Fruit fly (Drosophila melanogaster): Measurements from ENCODE around the gene wat.

Gene wat

dm6 chr3R:29049055-29049722 lies 29.0 kb upstream of the wat start, which contains the start of gene CG11837 (continued):
- TF ChIP-seq CG9817 (tag; optimal IDR thresholded peaks at IDR 0.05) = no peak

dm6 chr3R:29040526-29041195 lies 20.5 kb upstream of the wat start:
- TF ChIP-seq CG17385 (GFP tag; optimal IDR thresholded peaks at IDR 0.05) = peak; percentile 75
- TF ChIP-seq ranshi (GFP tag; IDR thresholded peaks at IDR 0.05) = 0 out of 2 replicates have a peak, but pooled peaks have one; percentile 11
- TF ChIP-seq Antp (GFP tag; optimal IDR thresholded peaks at IDR 0.05) = no peak
- TF ChIP-seq bsh (GFP tag; optimal IDR thresholded peaks at IDR 0.05) = peak; percentile 46 to 59
- TF ChIP-seq toy (GFP tag; IDR thresholded peaks at IDR 0.05) = 0 out of 2 replicates have a peak, but pooled peaks have one; percentile 9
- no peak for TF ChIP-seq mld (GFP tag; IDR thresholded peaks at IDR 0.05; ENCODE audit: partially characterized antibody)
- TF ChIP-seq CG8924 (tag; optimal IDR thresholded peaks at IDR 0.05) = peak; percentile 76
- 0 out of 3 replicates have a peak, but pooled peaks have one; percentile 49 for TF ChIP-seq CG3726 (GFP tag; IDR thresholded peaks at IDR 0.05)
- TF ChIP-seq Hmx (GFP tag; optimal IDR thresholded peaks at IDR 0.05) = no peak
- peak; percentile 78 for TF ChIP-seq nmo (GFP tag; optimal IDR thresholded peaks at IDR 0.05)
- TF ChIP-seq emc (GFP tag; optimal IDR thresholded peaks at IDR 0.05) = no peak
- no peak for TF ChIP-seq CG6813 (GFP tag; optimal IDR thresholded peaks at IDR 0.05)
- no peak for TF ChIP-seq NC2β (GFP tag; optimal IDR thresholded peaks at IDR 0.05)
- TF ChIP-seq CG10979 (tag; optimal IDR thresholded peaks at IDR 0.05) = peak; percentile 60
- TF ChIP-seq CG3838 (GFP tag; optimal IDR thresholded peaks at IDR 0.05) = no peak
- TF ChIP-seq CG2120 (GFP tag; optimal IDR thresholded peaks at IDR 0.05) = peak; percentile 52
- no peak for TF ChIP-seq CG16779 (GFP tag; IDR thresholded peaks at IDR 0.05)
- no peak for TF ChIP-seq tna (GFP tag; IDR thresholded peaks at IDR 0.05; ENCODE audit: partially characterized antibody)
- peak; percentile 40 for TF ChIP-seq CG14710 (tag; optimal IDR thresholded peaks at IDR 0.05)
- TF ChIP-seq CG12219 (GFP tag; optimal IDR thresholded peaks at IDR 0.05) = peak; percentile 46
- peak in 1 of 2 experiments; percentile 12 for TF ChIP-seq Pdp1 (GFP tag; optimal IDR thresholded peaks at IDR 0.05)
- TF ChIP-seq CG2889 (GFP tag; IDR thresholded peaks at IDR 0.05) = no peak
- no peak for TF ChIP-seq CG15514 (GFP tag; optimal IDR thresholded peaks at IDR 0.05)
- peak; percentile 23 for TF ChIP-seq CG18476 (GFP tag; optimal IDR thresholded peaks at IDR 0.05)
- TF ChIP-seq CG1832 (GFP tag; optimal IDR thresholded peaks at IDR 0.05) = no peak
- peak; percentile 42 for TF ChIP-seq CG6654 (GFP tag; optimal IDR thresholded peaks at IDR 0.05)
- TF ChIP-seq tx (GFP tag; optimal IDR thresholded peaks at IDR 0.05) = peak; percentile 2
- TF ChIP-seq zfh1 (GFP tag; IDR thresholded peaks at IDR 0.05) = no peak
- no peak for TF ChIP-seq insv (GFP tag; optimal IDR thresholded peaks at IDR 0.05)
- TF ChIP-seq bowl (GFP tag; IDR thresholded peaks at IDR 0.05) = no peak
- peak; percentile 57 for TF ChIP-seq CG1602 (GFP tag; optimal IDR thresholded peaks at IDR 0.05)
- TF ChIP-seq ewg (GFP tag; optimal IDR thresholded peaks at IDR 0.05) = no peak
- no peak for TF ChIP-seq CG14050 (GFP tag; IDR thresholded peaks at IDR 0.05)
- TF ChIP-seq CG8089 (GFP tag; optimal IDR thresholded peaks at IDR 0.05) = no peak
- TF ChIP-seq run (tag; optimal IDR thresholded peaks at IDR 0.05) = peak; percentile 77
- TF ChIP-seq CG12391 (tag; optimal IDR thresholded peaks at IDR 0.05) = no peak
- 0 out of 3 replicates have a peak, but pooled peaks have one; percentile 37 for TF ChIP-seq so (GFP tag; IDR thresholded peaks at IDR 0.05)
- no peak for TF ChIP-seq Sin3A (optimal IDR thresholded peaks at IDR 0.05)
- peak; percentile 38; the same call in 1 of the 3 replicates for TF ChIP-seq CG7357 (GFP tag; IDR thresholded peaks at IDR 0.05)
- 0 out of 3 replicates have a peak, but pooled peaks have one; percentile 4 for TF ChIP-seq ken (GFP tag; IDR thresholded peaks at IDR 0.05)
- no peak for TF ChIP-seq sc (optimal IDR thresholded peaks at IDR 0.05)
- peak; percentile 54 for TF ChIP-seq sc (GFP tag; optimal IDR thresholded peaks at IDR 0.05)
- TF ChIP-seq CG4820 (GFP tag; optimal IDR thresholded peaks at IDR 0.05) = peak; percentile 58
- TF ChIP-seq CG9727 (GFP tag; optimal IDR thresholded peaks at IDR 0.05) = peak; percentile 75
- no peak for TF ChIP-seq gfzf (GFP tag; optimal IDR thresholded peaks at IDR 0.05)
- peak; percentile 10 for TF ChIP-seq pnt (GFP tag; optimal IDR thresholded peaks at IDR 0.05)

Data from whole organism, embryonic.